Fruit fly (Drosophila melanogaster): ENCODE measurements around the gene cyc.

cyc gene

dm6 chr3L:19815472-19816150 lies at the start of gene cyc:
cyc (minus strand) TSS chr3L:19815938.
- TF ChIP-seq psq (optimal IDR thresholded peaks at IDR 0.05) (no peak), ttk (optimal IDR thresholded peaks at IDR 0.05) (no peak), insv (optimal IDR thresholded peaks at IDR 0.05) (no peak), Myc (optimal IDR thresholded peaks at IDR 0.05) (no peak), Sin3A (optimal IDR thresholded peaks at IDR 0.05) (no peak), h (optimal IDR thresholded peaks at IDR 0.05) (no peak)

dm6 chr3L:19861215-19861614 lies 45.5 kb upstream of the cyc start:
- TF ChIP-seq ttk (optimal IDR thresholded peaks at IDR 0.05) (no peak), h (optimal IDR thresholded peaks at IDR 0.05) (no peak), Myc (optimal IDR thresholded peaks at IDR 0.05) (no peak), psq (optimal IDR thresholded peaks at IDR 0.05) (no peak), Sin3A (optimal IDR thresholded peaks at IDR 0.05) (no peak), insv (optimal IDR thresholded peaks at IDR 0.05) (no peak)

dm6 chr3L:19857923-19858490 lies 42.3 kb upstream of the cyc start:
- TF ChIP-seq Sin3A (optimal IDR thresholded peaks at IDR 0.05) (no peak), Myc (optimal IDR thresholded peaks at IDR 0.05) (no peak), insv (optimal IDR thresholded peaks at IDR 0.05) (no peak), h (optimal IDR thresholded peaks at IDR 0.05) (no peak), psq (optimal IDR thresholded peaks at IDR 0.05) (no peak)

- no peak for TF ChIP-seq Sin3A (optimal IDR thresholded peaks at IDR 0.05)
- TF ChIP-seq Myc (optimal IDR thresholded peaks at IDR 0.05): no peak
- no peak for TF ChIP-seq insv (optimal IDR thresholded peaks at IDR 0.05)
- TF ChIP-seq ttk (optimal IDR thresholded peaks at IDR 0.05): no peak
- no peak for TF ChIP-seq psq (optimal IDR thresholded peaks at IDR 0.05)
- no peak for TF ChIP-seq h (optimal IDR thresholded peaks at IDR 0.05)
Measured at dm6 chr3L:19848080-19848479, 32.3 kb upstream of the cyc start.

- TF ChIP-seq Sin3A (optimal IDR thresholded peaks at IDR 0.05) (no peak), insv (optimal IDR thresholded peaks at IDR 0.05) (no peak), Myc (optimal IDR thresholded peaks at IDR 0.05) (no peak)
Measured at dm6 chr3L:19846960-19847359, 31.2 kb upstream of the cyc start.

dm6 chr3L:19845907-19846301 lies 30.2 kb upstream of the cyc start:
- no peak for TF ChIP-seq h (optimal IDR thresholded peaks at IDR 0.05)
- TF ChIP-seq Sin3A (optimal IDR thresholded peaks at IDR 0.05): no peak

dm6 chr3L:19845047-19845906 lies 29.5 kb upstream of the cyc start, which contains the start of gene Papss:
Papss (plus strand) TSS chr3L:19845293.
- TF ChIP-seq h (optimal IDR thresholded peaks at IDR 0.05) (no peak), psq (optimal IDR thresholded peaks at IDR 0.05) (no peak), Sin3A (optimal IDR thresholded peaks at IDR 0.05) (no peak), Myc (optimal IDR thresholded peaks at IDR 0.05) (no peak), ttk (optimal IDR thresholded peaks at IDR 0.05) (no peak), insv (optimal IDR thresholded peaks at IDR 0.05) (no peak)

- TF ChIP-seq h (optimal IDR thresholded peaks at IDR 0.05) (no peak), Sin3A (optimal IDR thresholded peaks at IDR 0.05) (no peak), insv (optimal IDR thresholded peaks at IDR 0.05) (no peak), ttk (optimal IDR thresholded peaks at IDR 0.05) (no peak), Myc (optimal IDR thresholded peaks at IDR 0.05) (no peak), psq (optimal IDR thresholded peaks at IDR 0.05) (no peak)
Measured at dm6 chr3L:19844507-19844906, 28.8 kb upstream of the cyc start.

dm6 chr3L:19836375-19836937 lies 20.7 kb upstream of the cyc start, which contains the start of gene kto:
kto (plus strand) TSS chr3L:19836614.
- TF ChIP-seq h (optimal IDR thresholded peaks at IDR 0.05) (no peak), Myc (optimal IDR thresholded peaks at IDR 0.05) (no peak), psq (optimal IDR thresholded peaks at IDR 0.05) (no peak), insv (optimal IDR thresholded peaks at IDR 0.05) (no peak)

dm6 chr3L:19834143-19834794 lies 18.5 kb upstream of the cyc start, which contains the start of the genes trc and CG32221:
trc (minus strand) TSS chr3L:19834304.
CG32221 (plus strand) TSS chr3L:19834670.
- no peak for TF ChIP-seq insv (optimal IDR thresholded peaks at IDR 0.05)
- no peak for TF ChIP-seq Myc (optimal IDR thresholded peaks at IDR 0.05)
- no peak for TF ChIP-seq psq (optimal IDR thresholded peaks at IDR 0.05)
- TF ChIP-seq Sin3A (optimal IDR thresholded peaks at IDR 0.05): no peak
- no peak for TF ChIP-seq ttk (optimal IDR thresholded peaks at IDR 0.05)
- TF ChIP-seq h (optimal IDR thresholded peaks at IDR 0.05): no peak

dm6 chr3L:19833227-19833626 lies 17.5 kb upstream of the cyc start:
- TF ChIP-seq ttk (optimal IDR thresholded peaks at IDR 0.05): no peak
- no peak for TF ChIP-seq h (optimal IDR thresholded peaks at IDR 0.05)
- no peak for TF ChIP-seq insv (optimal IDR thresholded peaks at IDR 0.05)
- TF ChIP-seq Myc (optimal IDR thresholded peaks at IDR 0.05): no peak
- no peak for TF ChIP-seq psq (optimal IDR thresholded peaks at IDR 0.05)
- no peak for TF ChIP-seq Sin3A (optimal IDR thresholded peaks at IDR 0.05)

All from Kc167 (cell line).